Fruit fly (Drosophila melanogaster): ENCODE data around the gene CG8003.

dm6 chr3L:10654439-10654838 is 6.8 kb upstream of the CG8003 start:
- TF ChIP-seq CG8478 (optimal IDR thresholded peaks at IDR 0.05) (no peak), CTCF (optimal IDR thresholded peaks at IDR 0.05) (no peak)

All from S2 (cell line).